Fruit fly (Drosophila melanogaster): Measurements from ENCODE around the gene RabX2.

The RabX2 gene

DNA sequence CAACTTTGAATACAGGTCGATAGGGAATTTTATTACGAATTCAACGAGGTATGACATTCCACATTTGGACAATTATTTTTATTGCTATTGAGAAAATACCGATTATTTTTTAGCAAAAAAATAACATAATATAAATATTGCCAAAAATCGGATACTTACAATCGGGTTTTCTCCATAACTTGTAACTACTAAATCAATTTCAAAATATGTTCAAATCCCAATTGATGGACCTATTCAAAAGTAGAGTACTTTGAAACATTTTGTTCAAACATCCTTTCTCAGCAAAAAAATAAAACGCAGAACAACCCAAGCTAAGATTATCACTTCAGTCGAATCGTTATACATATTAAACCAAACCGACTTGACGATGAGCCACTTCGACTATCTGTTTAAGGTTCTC lies at the start of gene RabX2:
TSS of gene RabX2 (plus strand) at position 301 of the 400 bp plus-strand sequence.
- TF ChIP-seq CG34422 (GFP tag; IDR thresholded peaks at IDR 0.05) = no peak
- TF ChIP-seq sens-2 (GFP tag; IDR thresholded peaks at IDR 0.05) = no peak
- no peak for TF ChIP-seq CG10267 (tag; optimal IDR thresholded peaks at IDR 0.05)
- no peak for TF ChIP-seq org-1 (GFP tag; optimal IDR thresholded peaks at IDR 0.05)
- no peak for TF ChIP-seq Dp (GFP tag; optimal IDR thresholded peaks at IDR 0.05)
- no peak for TF ChIP-seq Jarid2 (GFP tag; optimal IDR thresholded peaks at IDR 0.05)
- no peak for TF ChIP-seq Doc3 (GFP tag; IDR thresholded peaks at IDR 0.05; ENCODE audit: partially characterized antibody)
- TF ChIP-seq CG11695 (GFP tag; IDR thresholded peaks at IDR 0.05) = no peak
- TF ChIP-seq mam (GFP tag; optimal IDR thresholded peaks at IDR 0.05) = no peak
- no peak for TF ChIP-seq p53 (GFP tag; optimal IDR thresholded peaks at IDR 0.05)
- no peak for TF ChIP-seq Sry-β (GFP tag; optimal IDR thresholded peaks at IDR 0.05)
- TF ChIP-seq salm (tag; optimal IDR thresholded peaks at IDR 0.05) = no peak
- no peak for TF ChIP-seq CG13424 (tag; optimal IDR thresholded peaks at IDR 0.05)
- TF ChIP-seq CG6254 (GFP tag; optimal IDR thresholded peaks at IDR 0.05) = no peak
- no peak for TF ChIP-seq CG3838 (GFP tag; optimal IDR thresholded peaks at IDR 0.05)
- TF ChIP-seq CG7928 (GFP tag; optimal IDR thresholded peaks at IDR 0.05) = no peak

DNA sequence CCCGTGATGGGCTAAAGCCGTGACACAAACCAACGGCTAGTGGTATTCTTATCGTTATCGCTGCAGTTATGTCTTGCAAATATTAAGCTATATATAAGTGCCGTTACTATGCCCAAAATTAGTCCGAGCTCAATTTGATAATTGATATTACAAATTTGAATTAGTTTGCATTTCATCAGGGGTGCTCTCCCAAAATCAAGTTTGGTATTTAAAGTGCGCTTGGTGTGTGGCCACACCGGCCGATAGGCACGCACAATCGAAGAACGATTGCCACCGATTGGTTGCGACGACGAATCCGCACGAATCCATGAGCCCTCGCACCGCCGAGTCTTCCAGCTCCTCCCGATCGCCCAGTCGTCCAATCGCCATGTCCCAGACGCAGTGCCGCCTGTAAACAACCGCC lies 49.4 kb upstream of the RabX2 start, which contains the start of gene CG17841:
TSS of gene CG17841 (plus strand) at position 252 of the 403 bp plus-strand sequence.
- no peak for TF ChIP-seq Adf1 (GFP tag; IDR thresholded peaks at IDR 0.05)
- TF ChIP-seq Pdp1 (GFP tag; optimal IDR thresholded peaks at IDR 0.05) = peak in 1 of 2 experiments; percentile 38
- peak; percentile 15 for TF ChIP-seq CG12391 (tag; optimal IDR thresholded peaks at IDR 0.05)
- TF ChIP-seq pfk (GFP tag; optimal IDR thresholded peaks at IDR 0.05) = no peak
- no peak for TF ChIP-seq BtbVII (GFP tag; optimal IDR thresholded peaks at IDR 0.05)
- peak; percentile 8 for TF ChIP-seq CG13775 (GFP tag; optimal IDR thresholded peaks at IDR 0.05)
- TF ChIP-seq CG12769 (tag; optimal IDR thresholded peaks at IDR 0.05) = peak; percentile 6
- TF ChIP-seq gcm2 (GFP tag; optimal IDR thresholded peaks at IDR 0.05) = no peak
- TF ChIP-seq ro (GFP tag; IDR thresholded peaks at IDR 0.05) = no peak
- TF ChIP-seq CG5180 (GFP tag; optimal IDR thresholded peaks at IDR 0.05) = no peak
- TF ChIP-seq CG12236 (GFP tag; optimal IDR thresholded peaks at IDR 0.05) = no peak
- TF ChIP-seq tx (GFP tag; optimal IDR thresholded peaks at IDR 0.05) = no peak
- no peak for TF ChIP-seq ash1 (GFP tag; optimal IDR thresholded peaks at IDR 0.05)
- TF ChIP-seq Doc2 (GFP tag; IDR thresholded peaks at IDR 0.05) = no peak
- no peak for TF ChIP-seq ewg (GFP tag; optimal IDR thresholded peaks at IDR 0.05)
- no peak for TF ChIP-seq PHDP (tag; optimal IDR thresholded peaks at IDR 0.05)
- TF ChIP-seq CG13894 (tag; optimal IDR thresholded peaks at IDR 0.05) = no peak
- TF ChIP-seq Ada2b (GFP tag; IDR thresholded peaks at IDR 0.05) = no peak
- TF ChIP-seq danr (GFP tag; IDR thresholded peaks at IDR 0.05) = no peak
- TF ChIP-seq CG15601 (tag; optimal IDR thresholded peaks at IDR 0.05) = peak; percentile 23
- TF ChIP-seq CG6854 (GFP tag; optimal IDR thresholded peaks at IDR 0.05) = no peak
- no peak for TF ChIP-seq toy (GFP tag; IDR thresholded peaks at IDR 0.05)
- no peak for TF ChIP-seq CG18262 (tag; optimal IDR thresholded peaks at IDR 0.05)
- no peak for TF ChIP-seq CG8290 (GFP tag; optimal IDR thresholded peaks at IDR 0.05)
- peak; percentile 1 to 11 for TF ChIP-seq CG8290 (tag; optimal IDR thresholded peaks at IDR 0.05)
- peak in 1 of 2 experiments; percentile 15 for TF ChIP-seq insv (GFP tag; optimal IDR thresholded peaks at IDR 0.05)
- TF ChIP-seq CG2116 (GFP tag; optimal IDR thresholded peaks at IDR 0.05) = peak; percentile 89
- TF ChIP-seq so (GFP tag; IDR thresholded peaks at IDR 0.05) = 0 out of 3 replicates have a peak, but pooled peaks have one; percentile 19
- no peak for TF ChIP-seq shn (GFP tag; optimal IDR thresholded peaks at IDR 0.05)
- TF ChIP-seq CG16815 (GFP tag; optimal IDR thresholded peaks at IDR 0.05) = no peak
- no peak for TF ChIP-seq lilli (GFP tag; optimal IDR thresholded peaks at IDR 0.05)
- no peak for TF ChIP-seq ase (GFP tag; IDR thresholded peaks at IDR 0.05)
- peak; percentile 43; the same call in 1 of the 3 replicates for TF ChIP-seq CG6791 (GFP tag; IDR thresholded peaks at IDR 0.05; ENCODE audit: partially characterized antibody)
- no peak for TF ChIP-seq CG18619 (GFP tag; optimal IDR thresholded peaks at IDR 0.05)
- TF ChIP-seq HLH54F (GFP tag; optimal IDR thresholded peaks at IDR 0.05) = no peak
